Fruit fly (Drosophila melanogaster): ENCODE results near the gene PDZ-GEF.

Gene PDZ-GEF

DNA sequence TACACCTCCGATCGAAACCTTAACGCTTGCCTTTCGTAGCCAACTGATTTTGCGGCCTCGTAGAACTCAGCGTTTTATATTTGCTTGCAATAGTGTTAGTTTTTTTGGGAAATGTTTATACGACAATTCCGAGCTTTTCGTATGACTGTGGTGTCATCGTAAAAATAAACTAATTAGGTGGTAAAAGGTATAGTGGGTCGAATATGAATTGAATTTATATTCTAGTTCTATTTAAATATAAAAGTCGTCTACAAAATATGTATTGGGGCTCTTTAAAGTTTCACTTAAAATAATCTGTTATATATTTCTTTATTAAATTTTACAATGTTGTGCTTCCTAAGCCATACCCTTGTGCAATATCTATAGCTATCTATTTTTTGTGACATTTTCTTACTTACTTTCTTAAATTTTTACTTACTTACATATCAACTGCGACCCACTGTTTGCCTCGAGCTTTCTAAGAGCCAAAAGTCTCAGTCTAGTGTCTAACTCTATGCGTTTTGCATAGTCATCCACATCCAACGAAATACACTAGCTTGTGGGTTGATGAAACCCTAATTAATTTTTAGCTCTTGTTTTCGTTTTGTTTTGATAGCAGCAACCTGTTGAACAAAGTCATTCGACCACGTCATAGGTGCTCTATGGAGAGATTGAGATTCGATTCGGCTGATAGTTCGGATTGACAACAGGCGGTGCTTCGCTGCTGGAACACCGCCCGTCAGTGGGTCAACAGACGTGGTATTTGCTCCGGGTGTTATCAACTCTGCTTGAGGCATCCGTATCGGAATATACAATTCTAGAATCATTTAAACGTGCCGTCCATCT, 27.6 kb downstream of the PDZ-GEF start, which contains the start of gene CG9498:
CG9498 (minus strand) TSS at position 51 of the 825 bp plus-strand sequence.
- TF ChIP-seq CG8089 (GFP tag; optimal IDR thresholded peaks at IDR 0.05) (no peak), CG6654 (GFP tag; optimal IDR thresholded peaks at IDR 0.05) (peak; percentile 58), CG13775 (GFP tag; optimal IDR thresholded peaks at IDR 0.05) (peak; percentile 68), GATAe (GFP tag; conservative IDR thresholded peaks at IDR 0.05) (peak; percentile 34; the same call in 1 of the 2 replicates), chif (GFP tag; optimal IDR thresholded peaks at IDR 0.05) (no peak), Dfd (GFP tag; optimal IDR thresholded peaks at IDR 0.05) (no peak), nerfin-2 (GFP tag; IDR thresholded peaks at IDR 0.05; ENCODE audit: partially characterized antibody) (no peak), Hr51 (GFP tag; optimal IDR thresholded peaks at IDR 0.05) (peak in 1 of 2 experiments; percentile 91), CG15696 (tag; optimal IDR thresholded peaks at IDR 0.05) (peak; percentile 57), tx (GFP tag; optimal IDR thresholded peaks at IDR 0.05) (no peak), CG10565 (GFP tag; optimal IDR thresholded peaks at IDR 0.05) (no peak), CG3847 (GFP tag; IDR thresholded peaks at IDR 0.05) (peak; percentile 76), CG9797 (GFP tag; optimal IDR thresholded peaks at IDR 0.05) (no peak), CG14667 (GFP tag; IDR thresholded peaks at IDR 0.05) (peak; percentile 67), mam (GFP tag; optimal IDR thresholded peaks at IDR 0.05) (peak; percentile 55), CG8765 (GFP tag; IDR thresholded peaks at IDR 0.05) (peak; percentile 20; the same call in 1 of the 2 replicates), zen (tag; optimal IDR thresholded peaks at IDR 0.05) (peak; percentile 36), CG10147 (GFP tag; optimal IDR thresholded peaks at IDR 0.05) (peak; percentile 81), ara (GFP tag; IDR thresholded peaks at IDR 0.05) (peak; percentile 51), salm (tag; optimal IDR thresholded peaks at IDR 0.05) (peak; percentile 69), CG12391 (tag; optimal IDR thresholded peaks at IDR 0.05) (peak; percentile 86), CG9609 (GFP tag; optimal IDR thresholded peaks at IDR 0.05) (no peak), Ravus (GFP tag; IDR thresholded peaks at IDR 0.05) (peak; percentile 35), CG8359 (GFP tag; optimal IDR thresholded peaks at IDR 0.05; ENCODE audit: borderline replicate concordance) (peak; percentile 17), jing (GFP tag; optimal IDR thresholded peaks at IDR 0.05) (no peak), CG6254 (GFP tag; optimal IDR thresholded peaks at IDR 0.05) (peak; percentile 23), Poxn (GFP tag; IDR thresholded peaks at IDR 0.05) (peak; percentile 75; the same call in 1 of the 2 replicates), D19A (tag; optimal IDR thresholded peaks at IDR 0.05) (peak; percentile 70), CG33213 (GFP tag; optimal IDR thresholded peaks at IDR 0.05) (no peak), NC2α (GFP tag; optimal IDR thresholded peaks at IDR 0.05) (no peak), exex (tag; optimal IDR thresholded peaks at IDR 0.05) (peak; percentile 95), sna (GFP tag; IDR thresholded peaks at IDR 0.05; ENCODE audit: partially characterized antibody) (no peak), Sry-β (GFP tag; optimal IDR thresholded peaks at IDR 0.05) (no peak), lov (optimal IDR thresholded peaks at IDR 0.05) (no peak), lov (GFP tag; IDR thresholded peaks at IDR 0.05) (0 out of 3 replicates have a peak, but pooled peaks have one; percentile 45), sim (GFP tag; IDR thresholded peaks at IDR 0.05) (no peak), CG42726 (GFP tag; IDR thresholded peaks at IDR 0.05; ENCODE audit: partially characterized antibody) (no peak), sqz (GFP tag; optimal IDR thresholded peaks at IDR 0.05) (peak; percentile 52), slbo (GFP tag; IDR thresholded peaks at IDR 0.05) (peak; percentile 86), CG17359 (tag; optimal IDR thresholded peaks at IDR 0.05) (peak; percentile 86), hb (GFP tag; IDR thresholded peaks at IDR 0.05; ENCODE audit: partially characterized antibody) (no peak), lab (GFP tag; optimal IDR thresholded peaks at IDR 0.05) (peak; percentile 96), CG10654 (GFP tag; optimal IDR thresholded peaks at IDR 0.05) (peak; percentile 48), psq (GFP tag; optimal IDR thresholded peaks at IDR 0.05) (no peak), CG10209 (GFP tag; optimal IDR thresholded peaks at IDR 0.05) (peak; percentile 77), CG7556 (GFP tag; optimal IDR thresholded peaks at IDR 0.05) (peak; percentile 90), CG32532 (GFP tag; IDR thresholded peaks at IDR 0.05) (peak; percentile 95), Mad (GFP tag; optimal IDR thresholded peaks at IDR 0.05) (no peak)

Data from whole organism, embryonic.